Worm (Caenorhabditis elegans) whole organism, young adult: ENCODE results near the gene svop-1.

Source experiments
- C06A6.2 ChIP-seq: fragments of 200-800 bp; sonication (Bioruptor generic); conservative IDR thresholded peaks from 2 replicates; pipeline ENCODE4 v1.3.6; 2022; ENCODE audit warnings: missing genetic modification characterization, missing compliant biosample characterization
- F49E8.2 ChIP-seq: sonication (generic microtip); optimal IDR thresholded peaks from 3 replicates; lab custom pipeline; 2017; ENCODE audit warnings: missing genetic modification characterization, mild to moderate bottlenecking, missing compliant biosample characterization, antibody characterized with exemption, moderate library complexity; ENCODE audit not compliant: insufficient read depth
- F55B11.4 ChIP-seq: sonication (generic microtip); optimal IDR thresholded peaks from 2 replicates; lab custom pipeline; 2016; ENCODE audit warnings: missing compliant biosample characterization, missing genetic modification characterization, borderline replicate concordance; ENCODE audit not compliant: insufficient read depth
- K11D2.4 ChIP-seq: fragments of 200-800 bp; sonication (Bioruptor generic); IDR thresholded peaks from 2 replicates; pipeline ENCODE4 v1.3.6; 2022; ENCODE audit warnings: missing genetic modification reagents, missing genetic modification characterization, missing compliant biosample characterization
- Y67H2A.10 ChIP-seq: fragments of 200-800 bp; sonication (Bioruptor generic); conservative IDR thresholded peaks from 2 replicates; pipeline ENCODE4 v1.3.6; 2022; ENCODE audit warnings: missing genetic modification reagents, missing genetic modification characterization, missing compliant biosample characterization
- Y79H2A.3 ChIP-seq: fragments of 200-800 bp; sonication (Bioruptor generic); conservative IDR thresholded peaks from 2 replicates; pipeline ENCODE4 v1.3.6; 2022; ENCODE audit warnings: missing genetic modification reagents, missing genetic modification characterization, missing compliant biosample characterization
- akir-1 ChIP-seq: fragments of 200-800 bp; sonication (Bioruptor generic); optimal IDR thresholded peaks from 2 replicates; lab custom pipeline; 2018; ENCODE audit warnings: mild to moderate bottlenecking, missing genetic modification characterization, moderate library complexity, missing compliant biosample characterization
- atf-7 ChIP-seq: sonication (generic microtip); optimal IDR thresholded peaks from 2 replicates; lab custom pipeline; 2017; ENCODE audit warnings: mild to moderate bottlenecking, missing genetic modification characterization, missing compliant biosample characterization
- attf-3 ChIP-seq: fragments of 200-800 bp; sonication (Bioruptor generic); conservative IDR thresholded peaks from 2 replicates; pipeline ENCODE4 v1.3.6; 2022; ENCODE audit warnings: missing genetic modification reagents, missing genetic modification characterization, missing compliant biosample characterization
- attf-5 ChIP-seq: fragments of 200-800 bp; sonication (Bioruptor generic); optimal IDR thresholded peaks from 2 replicates; lab custom pipeline; 2018; ENCODE audit warnings: mild to moderate bottlenecking, missing genetic modification characterization, missing compliant biosample characterization
- bed-2 ChIP-seq: fragments of 200-800 bp; sonication (Bioruptor generic); IDR thresholded peaks from 2 replicates; pipeline ENCODE4 v1.3.6; 2022; ENCODE audit warnings: missing genetic modification reagents, missing genetic modification characterization, missing compliant biosample characterization
- ccch-3 ChIP-seq: fragments of 200-800 bp; sonication (Bioruptor generic); optimal IDR thresholded peaks from 2 replicates; lab custom pipeline; 2018; ENCODE audit warnings: mild to moderate bottlenecking, missing genetic modification characterization, missing compliant biosample characterization
- ceh-27 ChIP-seq: fragments of 200-800 bp; sonication (Bioruptor generic); optimal IDR thresholded peaks from 2 replicates; lab custom pipeline; 2018; ENCODE audit warnings: mild to moderate bottlenecking, missing genetic modification characterization, moderate library complexity, missing compliant biosample characterization
- ceh-40 ChIP-seq: fragments of 200-800 bp; sonication (Bioruptor generic); IDR thresholded peaks from 2 replicates; pipeline ENCODE4 v1.3.6; 2022; ENCODE audit warnings: missing genetic modification characterization, missing compliant biosample characterization
- die-1 ChIP-seq: sonication (generic microtip); optimal IDR thresholded peaks from 2 replicates; lab custom pipeline; 2016; ENCODE audit warnings: missing genotype, mild to moderate bottlenecking, missing genetic modification characterization, missing compliant biosample characterization
- him-1 ChIP-seq: sonication (generic microtip); optimal IDR thresholded peaks from 2 replicates; lab custom pipeline; 2016; ENCODE audit warnings: missing genotype, missing genetic modification reagents, missing genetic modification characterization, missing compliant biosample characterization
- let-607 ChIP-seq, 2 experiments: fragments of 200-800 bp in 1 of 2; sonication (Bioruptor generic) in 1 of 2; sonication (generic microtip) in 1 of 2; optimal IDR thresholded peaks; 2 replicates each; lab custom pipeline; 2016 to 2018; ENCODE audit warnings: mild to moderate bottlenecking in 2 of 2, missing compliant biosample characterization in 2 of 2, missing genetic modification characterization in 2 of 2, moderate library complexity in 2 of 2, missing genotype in 1 of 2
- lin-54 ChIP-seq: fragments of 200-800 bp; sonication (Bioruptor generic); optimal IDR thresholded peaks from 2 replicates; lab custom pipeline; 2018; ENCODE audit warnings: mild to moderate bottlenecking, missing genetic modification characterization, missing compliant biosample characterization
- madf-3 ChIP-seq: fragments of 200-800 bp; sonication (Bioruptor generic); IDR thresholded peaks from 2 replicates; pipeline ENCODE4 v1.3.6; 2022; ENCODE audit warnings: missing genetic modification reagents, missing genetic modification characterization, missing compliant biosample characterization
- madf-6 ChIP-seq: fragments of 200-800 bp; sonication (Bioruptor generic); IDR thresholded peaks from 2 replicates; pipeline ENCODE4 v1.3.6; 2022; ENCODE audit warnings: missing genetic modification reagents, missing genetic modification characterization, missing compliant biosample characterization
- mcd-1 ChIP-seq: fragments of 200-800 bp; sonication (Bioruptor generic); IDR thresholded peaks from 2 replicates; pipeline ENCODE4 v1.3.6; 2022; ENCODE audit warnings: missing genetic modification reagents, missing genetic modification characterization, missing compliant biosample characterization
- mes-4 ChIP-seq: sonication (generic microtip); optimal IDR thresholded peaks from 2 replicates; lab custom pipeline; 2016; ENCODE audit warnings: missing genotype, missing genetic modification characterization, missing compliant biosample characterization
- nfya-2 ChIP-seq: fragments of 200-800 bp; sonication (Bioruptor generic); IDR thresholded peaks from 2 replicates; pipeline ENCODE4 v1.3.6; 2022; ENCODE audit warnings: missing genetic modification reagents, missing genetic modification characterization, missing compliant biosample characterization
- nhr-179 ChIP-seq: sonication (generic microtip); optimal IDR thresholded peaks from 2 replicates; lab custom pipeline; 2016; ENCODE audit warnings: mild to moderate bottlenecking, missing genetic modification characterization, missing compliant biosample characterization
- nhr-90 ChIP-seq: sonication (generic microtip); optimal IDR thresholded peaks from 2 replicates; lab custom pipeline; 2016; ENCODE audit warnings: missing genotype, mild to moderate bottlenecking, missing genetic modification characterization, missing compliant biosample characterization
- pbrm-1 ChIP-seq: fragments of 200-800 bp; sonication (Bioruptor generic); IDR thresholded peaks from 2 replicates; pipeline ENCODE4 v1.3.6; 2022; ENCODE audit warnings: missing genetic modification reagents, missing genetic modification characterization, missing compliant biosample characterization
- rcor-1 ChIP-seq: fragments of 200-800 bp; sonication (Bioruptor generic); IDR thresholded peaks from 2 replicates; pipeline ENCODE4 v1.3.6; 2022; ENCODE audit warnings: missing genetic modification reagents, missing genetic modification characterization, missing compliant biosample characterization
- repo-1 ChIP-seq: sonication (generic microtip); optimal IDR thresholded peaks from 2 replicates; lab custom pipeline; 2017; ENCODE audit warnings: mild to moderate bottlenecking, missing genetic modification characterization, missing compliant biosample characterization
- snpc-1.3 ChIP-seq: sonication (generic microtip); optimal IDR thresholded peaks from 2 replicates; lab custom pipeline; 2017; ENCODE audit warnings: missing genetic modification characterization, mild to moderate bottlenecking, missing compliant biosample characterization, antibody characterized with exemption, moderate library complexity, missing genotype, missing genetic modification reagents; ENCODE audit not compliant: insufficient read depth
- snpc-3.4 ChIP-seq: sonication (generic microtip); optimal IDR thresholded peaks from 2 replicates; lab custom pipeline; 2017; ENCODE audit warnings: missing genetic modification characterization, mild to moderate bottlenecking, missing compliant biosample characterization, antibody characterized with exemption, moderate library complexity, missing genotype, missing genetic modification reagents
- snpc-4 ChIP-seq, 5 experiments: fragments of 150-350 bp in 1 of 5; sonication (generic microtip) in 4 of 5; optimal IDR thresholded peaks; 2 replicates each; lab custom pipeline; 2014 to 2018; ENCODE audit warnings: missing genetic modification characterization in 5 of 5, missing biosample characterization in 3 of 5, antibody characterized with exemption in 2 of 5, mild to moderate bottlenecking in 2 of 5, missing compliant biosample characterization in 2 of 5, missing genotype in 2 of 5, moderate library complexity in 2 of 5, missing genetic modification reagents in 1 of 5
- somi-1 ChIP-seq: fragments of 200-800 bp; sonication (Bioruptor generic); optimal IDR thresholded peaks from 2 replicates; lab custom pipeline; 2018; ENCODE audit warnings: mild to moderate bottlenecking, missing genetic modification characterization, missing compliant biosample characterization
- sptf-2 ChIP-seq: fragments of 200-800 bp; sonication (Bioruptor generic); optimal IDR thresholded peaks from 2 replicates; lab custom pipeline; 2018; ENCODE audit warnings: mild to moderate bottlenecking, missing genetic modification characterization, missing compliant biosample characterization
- tbp1 ChIP-seq: fragments of 200-800 bp; sonication (Bioruptor generic); optimal IDR thresholded peaks from 2 replicates; lab custom pipeline; 2018; ENCODE audit warnings: mild to moderate bottlenecking, missing genetic modification characterization, missing compliant biosample characterization
- tlf-1 ChIP-seq: fragments of 200-800 bp; sonication (Bioruptor generic); optimal IDR thresholded peaks from 2 replicates; lab custom pipeline; 2018; ENCODE audit warnings: mild to moderate bottlenecking, missing genetic modification characterization, missing compliant biosample characterization
- ztf-18 ChIP-seq: sonication (generic microtip); optimal IDR thresholded peaks from 2 replicates; lab custom pipeline; 2016; ENCODE audit warnings: missing genotype, mild to moderate bottlenecking, missing genetic modification characterization, missing compliant biosample characterization
- ztf-28 ChIP-seq: fragments of 200-800 bp; sonication (Bioruptor generic); IDR thresholded peaks from 2 replicates; pipeline ENCODE4 v1.3.6; 2022; ENCODE audit warnings: missing genetic modification reagents, missing genetic modification characterization, missing compliant biosample characterization
- ztf-6 ChIP-seq: fragments of 200-800 bp; sonication (Bioruptor generic); IDR thresholded peaks from 2 replicates; pipeline ENCODE4 v1.3.6; 2022; ENCODE audit warnings: missing genetic modification reagents, missing genetic modification characterization, missing compliant biosample characterization

Gene svop-1

ce11 chrIII:8887184-8887801, 2.0 kb upstream of the svop-1 start, which contains the start of gene famh-136 (continued):
- no peak for TF ChIP-seq F55B11.4 (tag; lab: Kevin White, UChicago)
- peak; percentile 66 for TF ChIP-seq tbp1 (GFP tag; lab: Kevin White, UChicago)
- no peak for TF ChIP-seq nfya-2
- TF ChIP-seq ztf-18: peak; percentile 99
- TF ChIP-seq him-1 (tag; lab: Kevin White, UChicago): peak; percentile 12
- no peak for TF ChIP-seq nhr-179 (tag; lab: Kevin White, UChicago)
- TF ChIP-seq ceh-40 (GFP tag; lab: Robert Waterston, UW): no peak
- TF ChIP-seq repo-1: peak; percentile 61
- TF ChIP-seq attf-5 (GFP tag; lab: Kevin White, UChicago): peak; percentile 88
- TF ChIP-seq let-607 (tag; optimal IDR thresholded peaks at IDR 0.05; lab: Kevin White, UChicago): peak; percentile 39 to 76
- TF ChIP-seq K11D2.4 (GFP tag; lab: Robert Waterston, UW): peak; percentile 87
- TF ChIP-seq madf-6 (GFP tag; lab: Robert Waterston, UW): peak; percentile 84
- 0 out of 2 replicates have a peak, but pooled peaks have one; percentile 20 for TF ChIP-seq Y67H2A.10 (GFP tag; lab: Robert Waterston, UW)
- no peak for TF ChIP-seq madf-3 (GFP tag; lab: Robert Waterston, UW)
- no peak for TF ChIP-seq ccch-3 (GFP tag; lab: Kevin White, UChicago)
- peak; percentile 20 for TF ChIP-seq ceh-27 (GFP tag; lab: Kevin White, UChicago)
- TF ChIP-seq snpc-4 (GFP tag; optimal IDR thresholded peaks at IDR 0.05; lab: Kevin White, UChicago): peak; percentile 53
- TF ChIP-seq snpc-4 (tag; optimal IDR thresholded peaks at IDR 0.05; lab: Kevin White, UChicago): peak; percentile 50 to 74 (median 64)
- peak; percentile 72 for TF ChIP-seq rcor-1 (GFP tag; lab: Robert Waterston, UW)
- TF ChIP-seq Y79H2A.3 (GFP tag; lab: Robert Waterston, UW): no peak
- TF ChIP-seq tlf-1 (GFP tag; lab: Kevin White, UChicago): peak; percentile 77
- TF ChIP-seq nhr-90 (tag; lab: Kevin White, UChicago): no peak
- peak; percentile 31 for TF ChIP-seq atf-7 (tag; lab: Kevin White, UChicago)
- TF ChIP-seq die-1 (tag; lab: Kevin White, UChicago): peak; percentile 13
- TF ChIP-seq mes-4 (tag; lab: Kevin White, UChicago): no peak
- no peak for TF ChIP-seq F49E8.2 (tag; lab: Kevin White, UChicago)
- peak; percentile 86 for TF ChIP-seq lin-54
- TF ChIP-seq attf-3 (GFP tag; lab: Robert Waterston, UW): peak; percentile 46; the same call in 1 of the 2 replicates
- TF ChIP-seq ztf-28 (GFP tag; lab: Robert Waterston, UW): no peak
- TF ChIP-seq ztf-6 (GFP tag; lab: Robert Waterston, UW): no peak
- 0 out of 2 replicates have a peak, but pooled peaks have one; percentile 20 for TF ChIP-seq C06A6.2 (GFP tag; lab: Robert Waterston, UW)
- TF ChIP-seq akir-1: no peak
- TF ChIP-seq bed-2 (GFP tag; lab: Robert Waterston, UW): no peak
- TF ChIP-seq snpc-3.4 (tag; lab: Kevin White, UChicago): peak; percentile 24
- TF ChIP-seq sptf-2: no peak
- peak; percentile 87; the same call in 1 of the 2 replicates for TF ChIP-seq pbrm-1
- TF ChIP-seq somi-1 (GFP tag; lab: Kevin White, UChicago): peak; percentile 66
- peak; percentile 86 for TF ChIP-seq mcd-1 (GFP tag; lab: Robert Waterston, UW)
- TF ChIP-seq snpc-1.3 (tag; lab: Kevin White, UChicago): peak; percentile 27
